Worm (Caenorhabditis elegans) whole organism, early embryonic: ENCODE measurements around the gene fip-5.

Experiments used
- B0310.2 ChIP-seq: sonication (generic microtip); optimal IDR thresholded peaks from 2 replicates; lab custom pipeline; 2016; ENCODE audit warnings: mild to moderate bottlenecking, missing genetic modification characterization, missing compliant biosample characterization
- aly-1 ChIP-seq: sonication (generic microtip); optimal IDR thresholded peaks from 2 replicates; lab custom pipeline; 2016; ENCODE audit warnings: missing genetic modification characterization, missing compliant biosample characterization
- ets-7 ChIP-seq: sonication (generic microtip); optimal IDR thresholded peaks from 2 replicates; lab custom pipeline; 2016; ENCODE audit warnings: missing genotype, missing genetic modification characterization, missing compliant biosample characterization
- hmg-4 ChIP-seq: fragments of 200-800 bp; sonication (Bioruptor generic); optimal IDR thresholded peaks from 2 replicates; lab custom pipeline; 2018; ENCODE audit warnings: mild to moderate bottlenecking, missing genetic modification characterization, missing compliant biosample characterization
- scrt-1 ChIP-seq: fragments of 200-800 bp; sonication (Bioruptor generic); IDR thresholded peaks from 2 replicates; pipeline ENCODE4 v1.3.6; 2022; ENCODE audit warnings: missing genetic modification characterization, missing compliant biosample characterization
- tra-4 ChIP-seq: sonication (generic microtip); optimal IDR thresholded peaks from 2 replicates; lab custom pipeline; 2017; ENCODE audit warnings: missing genetic modification characterization, missing compliant biosample characterization

fip-5 gene

ce11 chrX:10340986-10341385 lies 38.4 kb downstream of the fip-5 start, which contains the start of gene R07E3.1:
Gene R07E3.1 (minus strand): TSS chrX:10341161.
- no peak for TF ChIP-seq tra-4 (tag; lab: Kevin White, UChicago)

- TF ChIP-seq scrt-1 (GFP tag; lab: Robert Waterston, UW) = no peak
- no peak for TF ChIP-seq hmg-4 (GFP tag; lab: Kevin White, UChicago)
- no peak for TF ChIP-seq aly-1 (tag; lab: Kevin White, UChicago)
- no peak for TF ChIP-seq tra-4 (tag; lab: Kevin White, UChicago)
- no peak for TF ChIP-seq ets-7
- no peak for TF ChIP-seq B0310.2 (tag; lab: Kevin White, UChicago)
Measured at ce11 chrX:10350151-10350550, 47.6 kb downstream of the fip-5 start.
